Fruit fly (Drosophila melanogaster) whole organism, embryonic: ENCODE data around the gene Fdh.
A peak's percentile ranks its signal among the peaks of the same experiment; 100 is the strongest.

Experiments used
- B-H2 ChIP-seq: fragments of 200-800 bp; sonication (Bioruptor generic); optimal IDR thresholded peaks from 2 replicates; lab custom pipeline; 2018; ENCODE audit warnings: missing biosample characterization, mild to moderate bottlenecking, missing genetic modification characterization
- Blimp-1 ChIP-seq: fragments of 200-800 bp; sonication (Bioruptor generic); optimal IDR thresholded peaks from 3 replicates; lab custom pipeline; 2018; ENCODE audit warnings: missing biosample characterization, missing genetic modification characterization, mild to moderate bottlenecking, moderate library complexity, missing genetic modification reagents
- CG1024 ChIP-seq: fragments of 200-800 bp; sonication (Bioruptor generic); IDR thresholded peaks from 2 replicates; pipeline ENCODE4 v1.3.6; 2022; ENCODE audit warnings: missing biosample characterization, missing genetic modification characterization
- CG10959 ChIP-seq: fragments of 200-800 bp; sonication (Bioruptor generic); IDR thresholded peaks from 2 replicates; pipeline ENCODE4 v1.3.6; 2022; ENCODE audit warnings: missing biosample characterization, missing genetic modification characterization
- CG11456 ChIP-seq: fragments of 200-800 bp; sonication (Bioruptor generic); IDR thresholded peaks from 3 replicates; pipeline ENCODE4 v1.3.6; 2022; ENCODE audit warnings: missing biosample characterization, missing genetic modification characterization
- CG11560 ChIP-seq: fragments of 200-800 bp; sonication (Bioruptor generic); IDR thresholded peaks from 3 replicates; pipeline ENCODE4 v1.3.6; 2022; ENCODE audit warnings: missing biosample characterization, missing genetic modification characterization
- CG12236 ChIP-seq: fragments of 200-800 bp; sonication (Bioruptor generic); optimal IDR thresholded peaks from 2 replicates; lab custom pipeline; 2016; ENCODE audit warnings: missing biosample characterization, missing genetic modification characterization
- CG12659 ChIP-seq: fragments of 200-800 bp; sonication (Bioruptor generic); optimal IDR thresholded peaks from 3 replicates; lab custom pipeline; 2017; ENCODE audit warnings: mild to moderate bottlenecking, missing biosample characterization, missing genetic modification reagents, missing genetic modification characterization
- CG12769 ChIP-seq: fragments of 200-800 bp; sonication (Bioruptor generic); optimal IDR thresholded peaks from 2 replicates; lab custom pipeline; 2019; ENCODE audit warnings: missing biosample characterization, mild to moderate bottlenecking, missing genetic modification characterization, moderate library complexity
- CG12942 ChIP-seq: fragments of 200-800 bp; sonication (Bioruptor generic); optimal IDR thresholded peaks from 3 replicates; lab custom pipeline; 2016; ENCODE audit warnings: missing biosample characterization, missing genetic modification characterization
- CG14667 ChIP-seq: fragments of 200-800 bp; sonication (Bioruptor generic); IDR thresholded peaks from 2 replicates; pipeline ENCODE4 v1.3.6; 2022; ENCODE audit warnings: missing biosample characterization, missing genetic modification characterization
- CG14860 ChIP-seq: fragments of 200-800 bp; sonication (Bioruptor generic); IDR thresholded peaks from 3 replicates; pipeline ENCODE4 v1.3.6; 2022; ENCODE audit warnings: missing biosample characterization, missing genetic modification characterization; ENCODE audit not compliant: partially characterized antibody
- CG15696 ChIP-seq: fragments of 200-800 bp; sonication (Bioruptor generic); optimal IDR thresholded peaks from 2 replicates; lab custom pipeline; 2019; ENCODE audit warnings: missing biosample characterization, mild to moderate bottlenecking, missing genetic modification characterization, moderate library complexity
- CG1647 ChIP-seq: fragments of 200-800 bp; sonication (Bioruptor generic); optimal IDR thresholded peaks from 3 replicates; lab custom pipeline; 2016; ENCODE audit warnings: missing biosample characterization, missing genetic modification characterization
- CG17385 ChIP-seq: fragments of 200-800 bp; sonication (Bioruptor generic); optimal IDR thresholded peaks from 3 replicates; lab custom pipeline; 2018; ENCODE audit warnings: missing biosample characterization, mild to moderate bottlenecking, missing genetic modification characterization
- CG18011 ChIP-seq: fragments of 200-800 bp; sonication (Bioruptor generic); optimal IDR thresholded peaks from 2 replicates; lab custom pipeline; 2017; ENCODE audit warnings: missing biosample characterization, missing genetic modification characterization, mild to moderate bottlenecking, moderate library complexity, missing genotype
- CG1832 ChIP-seq: fragments of 200-800 bp; sonication (Bioruptor generic); optimal IDR thresholded peaks from 2 replicates; lab custom pipeline; 2017; ENCODE audit warnings: missing biosample characterization, mild to moderate bottlenecking, missing genetic modification characterization, inconsistent platforms
- CG2678 ChIP-seq: fragments of 200-800 bp; sonication (Bioruptor generic); optimal IDR thresholded peaks from 3 replicates; lab custom pipeline; 2019; ENCODE audit warnings: missing biosample characterization, mild to moderate bottlenecking, missing genetic modification characterization, moderate library complexity
- CG3065 ChIP-seq: fragments of 200-800 bp; sonication (Bioruptor generic); optimal IDR thresholded peaks from 2 replicates; lab custom pipeline; 2016; ENCODE audit warnings: missing biosample characterization, missing genetic modification characterization
- CG3163 ChIP-seq: fragments of 200-800 bp; sonication (Bioruptor generic); optimal IDR thresholded peaks from 3 replicates; lab custom pipeline; 2016; ENCODE audit warnings: missing biosample characterization, missing genetic modification characterization
- CG6254 ChIP-seq: fragments of 200-800 bp; sonication (Bioruptor generic); optimal IDR thresholded peaks from 3 replicates; lab custom pipeline; 2017; ENCODE audit warnings: mild to moderate bottlenecking, missing biosample characterization, missing genetic modification reagents, missing genetic modification characterization
- CG6654 ChIP-seq: fragments of 200-800 bp; sonication (Bioruptor generic); optimal IDR thresholded peaks from 2 replicates; lab custom pipeline; 2017; ENCODE audit warnings: missing biosample characterization, mild to moderate bottlenecking, missing genetic modification characterization
- CG6813 ChIP-seq: fragments of 200-800 bp; sonication (Bioruptor generic); optimal IDR thresholded peaks from 2 replicates; lab custom pipeline; 2017; ENCODE audit warnings: missing biosample characterization, missing genetic modification characterization, mild to moderate bottlenecking, moderate library complexity, missing genetic modification reagents
- CG7745 ChIP-seq: fragments of 200-800 bp; sonication (Bioruptor generic); optimal IDR thresholded peaks from 2 replicates; lab custom pipeline; 2018; ENCODE audit warnings: missing biosample characterization, mild to moderate bottlenecking, missing genetic modification characterization, moderate library complexity
- CG9876 ChIP-seq: fragments of 200-800 bp; sonication (Bioruptor generic); optimal IDR thresholded peaks from 2 replicates; lab custom pipeline; 2016; ENCODE audit warnings: missing biosample characterization, missing genetic modification characterization
- CG9932 ChIP-seq: fragments of 200-800 bp; sonication (Bioruptor generic); IDR thresholded peaks from 2 replicates; pipeline ENCODE4 v1.3.6; 2022; ENCODE audit warnings: missing biosample characterization, missing genetic modification characterization
- Dip3 ChIP-seq: fragments of 200-800 bp; sonication (Bioruptor generic); optimal IDR thresholded peaks from 3 replicates; lab custom pipeline; 2016; ENCODE audit warnings: missing biosample characterization, missing genetic modification characterization
- HLHmδ ChIP-seq: fragments of 200-800 bp; sonication (Bioruptor generic); optimal IDR thresholded peaks from 2 replicates; lab custom pipeline; 2018; ENCODE audit warnings: missing biosample characterization, mild to moderate bottlenecking, missing genetic modification characterization, moderate library complexity
- Hey ChIP-seq: fragments of 200-800 bp; sonication (Bioruptor generic); optimal IDR thresholded peaks from 3 replicates; lab custom pipeline; 2018; ENCODE audit warnings: missing biosample characterization, mild to moderate bottlenecking, missing genetic modification characterization
- Rx ChIP-seq: fragments of 200-800 bp; sonication (Bioruptor generic); IDR thresholded peaks from 2 replicates; pipeline ENCODE4 v1.3.6; 2022; ENCODE audit warnings: missing biosample characterization, missing genetic modification characterization
- ara ChIP-seq: fragments of 200-800 bp; sonication (Bioruptor generic); IDR thresholded peaks from 2 replicates; pipeline ENCODE4 v1.3.6; 2022; ENCODE audit warnings: missing biosample characterization, missing genetic modification characterization
- ato ChIP-seq: fragments of 200-800 bp; sonication (Bioruptor generic); IDR thresholded peaks from 2 replicates; pipeline ENCODE4 v1.3.6; 2022; ENCODE audit warnings: missing biosample characterization, missing genetic modification characterization; ENCODE audit not compliant: partially characterized antibody
- bsh ChIP-seq, 2 experiments: fragments of 200-800 bp; sonication (Bioruptor generic); optimal IDR thresholded peaks; 2 replicates each; lab custom pipeline; 2017 to 2018; ENCODE audit warnings: mild to moderate bottlenecking in 2 of 2, missing biosample characterization in 2 of 2, missing genetic modification characterization in 2 of 2, moderate library complexity in 1 of 2
- cas ChIP-seq: fragments of 200-800 bp; sonication (Bioruptor generic); IDR thresholded peaks from 2 replicates; pipeline ENCODE4 v1.3.6; 2022; ENCODE audit warnings: missing biosample characterization, missing genetic modification characterization
- ci ChIP-seq: fragments of 200-800 bp; sonication (Bioruptor generic); IDR thresholded peaks from 3 replicates; pipeline ENCODE4 v1.3.6; 2022; ENCODE audit warnings: missing biosample characterization, missing genetic modification characterization
- corto ChIP-seq: fragments of 200-800 bp; sonication (Bioruptor generic); optimal IDR thresholded peaks from 2 replicates; lab custom pipeline; 2016; ENCODE audit warnings: missing biosample characterization, mild to moderate bottlenecking, missing genetic modification characterization, moderate library complexity
- disco-r ChIP-seq: fragments of 200-800 bp; sonication (Bioruptor generic); optimal IDR thresholded peaks from 2 replicates; lab custom pipeline; 2016; ENCODE audit warnings: missing biosample characterization, missing genetic modification characterization
- dpn ChIP-seq, 2 experiments: fragments of 200-800 bp; sonication (Bioruptor generic); optimal IDR thresholded peaks; 3 replicates each; lab custom pipeline; 2016; ENCODE audit warnings: missing biosample characterization in 2 of 2, missing genetic modification characterization in 2 of 2
- ewg ChIP-seq: fragments of 200-800 bp; sonication (Bioruptor generic); optimal IDR thresholded peaks from 3 replicates; lab custom pipeline; 2017; ENCODE audit warnings: mild to moderate bottlenecking, missing biosample characterization, missing genetic modification reagents, missing genetic modification characterization
- eyg ChIP-seq: fragments of 200-800 bp; sonication (Bioruptor generic); optimal IDR thresholded peaks from 3 replicates; lab custom pipeline; 2016; ENCODE audit warnings: missing biosample characterization, missing genetic modification characterization
- gce ChIP-seq: fragments of 200-800 bp; sonication (Bioruptor generic); IDR thresholded peaks from 3 replicates; pipeline ENCODE4 v1.3.6; 2022; ENCODE audit warnings: missing biosample characterization, missing genetic modification characterization
- her ChIP-seq: fragments of 200-800 bp; sonication (Bioruptor generic); optimal IDR thresholded peaks from 2 replicates; lab custom pipeline; 2016; ENCODE audit warnings: missing biosample characterization, missing genetic modification characterization
- hth ChIP-seq: fragments of >200 bp; optimal IDR thresholded peaks from 2 replicates; lab custom pipeline; 2017; ENCODE audit warnings: inconsistent platforms
- jumu ChIP-seq: fragments of 200-800 bp; sonication (Bioruptor generic); optimal IDR thresholded peaks from 3 replicates; lab custom pipeline; 2016; ENCODE audit warnings: missing biosample characterization, missing genetic modification characterization
- nerfin-1 ChIP-seq: fragments of 200-800 bp; sonication (Bioruptor generic); optimal IDR thresholded peaks from 3 replicates; lab custom pipeline; 2019; ENCODE audit warnings: missing biosample characterization, mild to moderate bottlenecking, missing genetic modification characterization, moderate library complexity
- pho ChIP-seq: fragments of 200-800 bp; sonication (Bioruptor generic); optimal IDR thresholded peaks from 2 replicates; lab custom pipeline; 2016; ENCODE audit warnings: missing biosample characterization, missing genetic modification characterization
- sc ChIP-seq, 3 experiments: fragments of >200 bp in 2 of 3; fragments of 200-800 bp in 1 of 3; sonication (Bioruptor generic) in 1 of 3; optimal IDR thresholded peaks; 2 replicates in 2 of 3; 3 replicates in 1 of 3; lab custom pipeline; 2017; ENCODE audit warnings: mild to moderate bottlenecking in 1 of 3, missing biosample characterization in 1 of 3, missing genetic modification characterization in 1 of 3, missing genetic modification reagents in 1 of 3
- tll ChIP-seq, 2 experiments: fragments of 200-800 bp in 1 of 2; fragments of >200 bp in 1 of 2; sonication (Bioruptor generic) in 1 of 2; optimal IDR thresholded peaks; 2 replicates each; lab custom pipeline; 2017 to 2019; ENCODE audit warnings: missing biosample characterization in 2 of 2, missing genetic modification characterization in 2 of 2, mild to moderate bottlenecking in 1 of 2, moderate library complexity in 1 of 2
- zen ChIP-seq: fragments of 200-800 bp; sonication (Bioruptor generic); optimal IDR thresholded peaks from 3 replicates; lab custom pipeline; 2018; ENCODE audit warnings: missing biosample characterization, mild to moderate bottlenecking, missing genetic modification characterization, moderate library complexity

The Fdh gene

DNA sequence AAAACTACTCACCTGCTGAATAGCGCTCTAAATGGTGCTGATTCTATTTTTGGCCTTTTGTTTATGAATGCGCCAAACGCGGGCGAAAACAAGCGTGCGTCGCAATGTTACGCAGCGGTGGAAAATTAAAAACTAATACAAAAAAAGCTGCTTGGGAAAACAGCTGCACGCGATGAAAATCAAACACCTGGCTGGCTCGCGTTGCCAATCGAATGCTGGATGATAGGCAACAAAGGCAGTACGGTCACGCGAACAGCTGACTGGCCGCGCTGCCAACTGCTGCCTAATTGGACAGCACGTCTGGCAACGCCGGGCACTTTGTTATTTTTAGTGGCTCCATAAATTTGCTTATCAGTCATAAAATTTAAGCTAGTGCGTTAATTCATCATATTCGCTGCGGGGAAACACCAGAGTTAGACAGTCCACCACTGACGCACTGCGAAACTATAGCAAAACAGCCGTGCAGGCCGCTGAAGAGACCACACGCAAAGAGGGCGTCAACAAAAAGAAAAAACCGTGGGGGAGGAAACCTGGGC lies 3.7 kb downstream of the Fdh start, which contains the start of the genes SelR and Tsp86D (continued):
- peak; percentile 79 for TF ChIP-seq nerfin-1 (tag; lab: Kevin White, UChicago)
- TF ChIP-seq ara (GFP tag; lab: Robert Waterston, UW), result no peak
- no peak for TF ChIP-seq CG3065 (GFP tag; lab: Kevin White, UChicago)
- TF ChIP-seq HLHmδ (GFP tag; lab: Kevin White, UChicago), result peak; percentile 78
- no peak for TF ChIP-seq gce (GFP tag; lab: Robert Waterston, UW)
- TF ChIP-seq Rx (GFP tag; lab: Robert Waterston, UW), result no peak; the same call in 1 of the 2 replicates
- no peak for TF ChIP-seq CG11456 (GFP tag; lab: Robert Waterston, UW)
- peak; percentile 24 for TF ChIP-seq ewg
- no peak for TF ChIP-seq CG17385
- no peak for TF ChIP-seq Blimp-1 (GFP tag; lab: Kevin White, UChicago)
- no peak for TF ChIP-seq CG6654 (GFP tag; lab: Kevin White, UChicago)
- peak; percentile 43 for TF ChIP-seq CG2678 (tag; lab: Kevin White, UChicago)
- peak; percentile 64 for TF ChIP-seq CG12659 (GFP tag; lab: Kevin White, UChicago)
- no peak for TF ChIP-seq CG18011
- no peak for TF ChIP-seq CG11560
- no peak for TF ChIP-seq CG1024 (GFP tag; lab: Robert Waterston, UW)
- TF ChIP-seq jumu, result no peak
- peak; percentile 84 for TF ChIP-seq B-H2 (GFP tag; lab: Kevin White, UChicago)
- no peak for TF ChIP-seq CG6254
- TF ChIP-seq corto (GFP tag; lab: Kevin White, UChicago), result no peak
- no peak for TF ChIP-seq CG12942 (GFP tag; lab: Kevin White, UChicago)
- TF ChIP-seq dpn (GFP tag; optimal IDR thresholded peaks at IDR 0.05; lab: Kevin White, UChicago), result no peak
- TF ChIP-seq CG10959 (GFP tag; lab: Robert Waterston, UW), result no peak
- no peak for TF ChIP-seq cas (GFP tag; lab: Robert Waterston, UW)
- TF ChIP-seq ci (GFP tag; lab: Robert Waterston, UW), result peak; percentile 24; the same call in 2 of the 3 replicates
- TF ChIP-seq Hey (tag; lab: Kevin White, UChicago), result no peak
- no peak for TF ChIP-seq sc (optimal IDR thresholded peaks at IDR 0.05; lab: Kevin White, UChicago)
- TF ChIP-seq sc (GFP tag; optimal IDR thresholded peaks at IDR 0.05; lab: Kevin White, UChicago), result no peak
- TF ChIP-seq Dip3 (GFP tag; lab: Kevin White, UChicago), result no peak
- TF ChIP-seq CG9932 (GFP tag; lab: Robert Waterston, UW), result no peak
- no peak for TF ChIP-seq CG9876
- TF ChIP-seq CG15696, result no peak
- TF ChIP-seq zen (tag; lab: Kevin White, UChicago), result peak; percentile 66
- TF ChIP-seq CG6813, result no peak
- no peak for TF ChIP-seq CG7745
- no peak for TF ChIP-seq CG1832
- TF ChIP-seq pho, result peak; percentile 22
- TF ChIP-seq bsh (GFP tag; optimal IDR thresholded peaks at IDR 0.05; lab: Kevin White, UChicago), result no peak
- no peak for TF ChIP-seq eyg
- 0 out of 2 replicates have a peak, but pooled peaks have one; percentile 12 for TF ChIP-seq ato (GFP tag; lab: Robert Waterston, UW)
- no peak for TF ChIP-seq CG3163 (GFP tag; lab: Kevin White, UChicago)
- TF ChIP-seq CG14860 (GFP tag; lab: Robert Waterston, UW), result peak; percentile 53; the same call in 2 of the 3 replicates
- TF ChIP-seq disco-r (GFP tag; lab: Kevin White, UChicago), result no peak
- TF ChIP-seq CG1647 (GFP tag; lab: Kevin White, UChicago), result no peak
- TF ChIP-seq CG12236, result no peak
- peak in 1 of 2 experiments; percentile 8 for TF ChIP-seq tll (GFP tag; optimal IDR thresholded peaks at IDR 0.05; lab: Kevin White, UChicago)
- TF ChIP-seq her (GFP tag; lab: Kevin White, UChicago), result peak; percentile 15
- TF ChIP-seq CG14667 (GFP tag; lab: Robert Waterston, UW), result no peak
- peak; percentile 15 for TF ChIP-seq CG12769 (tag; lab: Kevin White, UChicago)
- no peak for TF ChIP-seq hth (lab: Kevin White, UChicago)
